Fruit fly (Drosophila melanogaster) whole organism, embryonic: ENCODE measurements around the gene CG33647.

Experiments
- Atf3 ChIP-seq: fragments of 200-800 bp; sonication (Bioruptor generic); optimal IDR thresholded peaks from 3 replicates; lab custom pipeline; 2016; ENCODE audit warnings: missing biosample characterization, missing genetic modification characterization
- CG11504 ChIP-seq: fragments of 200-800 bp; sonication (Bioruptor generic); optimal IDR thresholded peaks from 3 replicates; lab custom pipeline; 2019; ENCODE audit warnings: missing biosample characterization, mild to moderate bottlenecking, missing genetic modification characterization, moderate library complexity
- CG12942 ChIP-seq: fragments of 200-800 bp; sonication (Bioruptor generic); optimal IDR thresholded peaks from 3 replicates; lab custom pipeline; 2016; ENCODE audit warnings: missing biosample characterization, missing genetic modification characterization
- CG15601 ChIP-seq: fragments of 200-800 bp; sonication (Bioruptor generic); optimal IDR thresholded peaks from 3 replicates; lab custom pipeline; 2019; ENCODE audit warnings: missing biosample characterization, mild to moderate bottlenecking, missing genetic modification characterization, moderate library complexity
- CG17359 ChIP-seq: fragments of 200-800 bp; sonication (Bioruptor generic); optimal IDR thresholded peaks from 3 replicates; lab custom pipeline; 2018; ENCODE audit warnings: missing biosample characterization, mild to moderate bottlenecking, missing genetic modification characterization, moderate library complexity
- CG17361 ChIP-seq: fragments of 200-800 bp; sonication (Bioruptor generic); IDR thresholded peaks from 3 replicates; pipeline ENCODE4 v1.3.6; 2022; ENCODE audit warnings: missing biosample characterization, missing genetic modification characterization
- CG2120 ChIP-seq: fragments of 200-800 bp; sonication (Bioruptor generic); optimal IDR thresholded peaks from 3 replicates; lab custom pipeline; 2016; ENCODE audit warnings: missing biosample characterization, missing genetic modification characterization
- CG2678 ChIP-seq: fragments of 200-800 bp; sonication (Bioruptor generic); optimal IDR thresholded peaks from 3 replicates; lab custom pipeline; 2019; ENCODE audit warnings: missing biosample characterization, mild to moderate bottlenecking, missing genetic modification characterization, moderate library complexity
- CG30403 ChIP-seq: fragments of 200-800 bp; sonication (Bioruptor generic); optimal IDR thresholded peaks from 3 replicates; lab custom pipeline; 2016; ENCODE audit warnings: missing biosample characterization, missing genetic modification characterization
- CG3847 ChIP-seq: fragments of 200-800 bp; sonication (Bioruptor generic); IDR thresholded peaks from 2 replicates; pipeline ENCODE4 v1.3.6; 2022; ENCODE audit warnings: missing biosample characterization, missing genetic modification characterization
- CG4360 ChIP-seq: fragments of 200-800 bp; sonication (Bioruptor generic); IDR thresholded peaks from 2 replicates; pipeline ENCODE4 v1.3.6; 2022; ENCODE audit warnings: missing biosample characterization, missing genetic modification characterization
- CG4820 ChIP-seq: fragments of 200-800 bp; sonication (Bioruptor generic); optimal IDR thresholded peaks from 3 replicates; lab custom pipeline; 2016; ENCODE audit warnings: missing biosample characterization, missing genetic modification characterization
- CG4854 ChIP-seq: fragments of 200-800 bp; sonication (Bioruptor generic); optimal IDR thresholded peaks from 2 replicates; lab custom pipeline; 2016; ENCODE audit warnings: missing biosample characterization, missing genetic modification characterization, inconsistent platforms
- CG7839 ChIP-seq: fragments of 200-800 bp; sonication (Bioruptor generic); optimal IDR thresholded peaks from 3 replicates; lab custom pipeline; 2018; ENCODE audit warnings: missing biosample characterization, mild to moderate bottlenecking, missing genetic modification characterization, moderate library complexity
- CoRest ChIP-seq: fragments of 200-800 bp; sonication (Bioruptor generic); optimal IDR thresholded peaks from 3 replicates; lab custom pipeline; 2018; ENCODE audit warnings: missing biosample characterization, mild to moderate bottlenecking, missing genetic modification characterization, moderate library complexity
- D19B ChIP-seq: fragments of 200-800 bp; sonication (Bioruptor generic); optimal IDR thresholded peaks from 2 replicates; lab custom pipeline; 2017; ENCODE audit warnings: missing biosample characterization, mild to moderate bottlenecking, missing genetic modification characterization
- Dbx ChIP-seq: fragments of 200-800 bp; sonication (Bioruptor generic); IDR thresholded peaks from 3 replicates; pipeline ENCODE4 v1.3.6; 2022; ENCODE audit warnings: missing biosample characterization, missing genetic modification characterization
- Ets65A ChIP-seq: fragments of 200-800 bp; sonication (Bioruptor generic); peaks from one replicate; lab custom pipeline; 2016; ENCODE audit warnings: missing biosample characterization, missing genetic modification characterization
- Myb ChIP-seq: fragments of 200-800 bp; sonication (Bioruptor generic); optimal IDR thresholded peaks from 2 replicates; lab custom pipeline; 2016; ENCODE audit warnings: missing biosample characterization, missing genetic modification characterization
- NC2β ChIP-seq: fragments of 200-800 bp; sonication (Bioruptor generic); optimal IDR thresholded peaks from 2 replicates; lab custom pipeline; 2016; ENCODE audit warnings: missing biosample characterization, missing genetic modification characterization
- Neu2 ChIP-seq: fragments of 200-800 bp; sonication (Bioruptor generic); optimal IDR thresholded peaks from 3 replicates; lab custom pipeline; 2016; ENCODE audit warnings: missing biosample characterization, missing genetic modification characterization, borderline replicate concordance
- NfI ChIP-seq: fragments of 200-800 bp; sonication (Bioruptor generic); optimal IDR thresholded peaks from 3 replicates; lab custom pipeline; 2018; ENCODE audit warnings: missing biosample characterization, mild to moderate bottlenecking, missing genetic modification characterization, moderate library complexity
- abd-A ChIP-seq: fragments of 200-800 bp; sonication (Bioruptor generic); optimal IDR thresholded peaks from 3 replicates; lab custom pipeline; 2019; ENCODE audit warnings: missing biosample characterization, mild to moderate bottlenecking, missing genetic modification characterization, moderate library complexity
- bsh ChIP-seq, 2 experiments: fragments of 200-800 bp; sonication (Bioruptor generic); optimal IDR thresholded peaks; 2 replicates each; lab custom pipeline; 2017 to 2018; ENCODE audit warnings: mild to moderate bottlenecking in 2 of 2, missing biosample characterization in 2 of 2, missing genetic modification characterization in 2 of 2, moderate library complexity in 1 of 2
- chinmo ChIP-seq: fragments of 200-800 bp; sonication (Bioruptor generic); IDR thresholded peaks from 4 replicates; pipeline ENCODE4 v1.3.6; 2022; ENCODE audit warnings: missing biosample characterization, missing genetic modification characterization; ENCODE audit not compliant: partially characterized antibody
- crol ChIP-seq: fragments of 200-800 bp; sonication (Bioruptor generic); IDR thresholded peaks from 2 replicates; pipeline ENCODE4 v1.3.6; 2022; ENCODE audit warnings: missing biosample characterization, missing genetic modification characterization
- fd3F ChIP-seq: fragments of 200-800 bp; sonication (Bioruptor generic); optimal IDR thresholded peaks from 2 replicates; lab custom pipeline; 2018; ENCODE audit warnings: missing biosample characterization, mild to moderate bottlenecking, missing genetic modification characterization, moderate library complexity
- gcm ChIP-seq: fragments of 200-800 bp; sonication (Bioruptor generic); optimal IDR thresholded peaks from 2 replicates; lab custom pipeline; 2019; ENCODE audit warnings: missing biosample characterization, mild to moderate bottlenecking, missing genetic modification characterization, moderate library complexity
- gem ChIP-seq: fragments of 200-800 bp; sonication (Bioruptor generic); optimal IDR thresholded peaks from 2 replicates; lab custom pipeline; 2019; ENCODE audit warnings: missing biosample characterization, mild to moderate bottlenecking, missing genetic modification characterization, moderate library complexity
- lilli ChIP-seq: fragments of 200-800 bp; sonication (Bioruptor generic); optimal IDR thresholded peaks from 3 replicates; lab custom pipeline; 2016; ENCODE audit warnings: missing biosample characterization, missing genetic modification characterization
- lola ChIP-seq, 3 experiments: fragments of >200 bp in 2 of 3; fragments of 200-800 bp in 1 of 3; sonication (Bioruptor generic) in 1 of 3; optimal IDR thresholded peaks; 2 replicates each; lab custom pipeline; 2017 to 2019; ENCODE audit warnings: missing biosample characterization in 3 of 3, missing genetic modification characterization in 3 of 3, mild to moderate bottlenecking in 1 of 3, moderate library complexity in 1 of 3
- phol ChIP-seq: fragments of 200-800 bp; sonication (Bioruptor generic); optimal IDR thresholded peaks from 3 replicates; lab custom pipeline; 2018; ENCODE audit warnings: missing biosample characterization, mild to moderate bottlenecking, missing genetic modification characterization, moderate library complexity
- pros ChIP-seq: fragments of 200-800 bp; sonication (Bioruptor generic); optimal IDR thresholded peaks from 3 replicates; lab custom pipeline; 2019; ENCODE audit warnings: missing biosample characterization, mild to moderate bottlenecking, missing genetic modification characterization, moderate library complexity
- row ChIP-seq: fragments of 200-800 bp; sonication (Bioruptor generic); IDR thresholded peaks from 3 replicates; pipeline ENCODE4 v1.3.6; 2022; ENCODE audit warnings: missing biosample characterization, missing genetic modification characterization
- sens ChIP-seq: fragments of 200-800 bp; sonication (Bioruptor generic); peaks from one replicate; lab custom pipeline; 2016; ENCODE audit warnings: missing biosample characterization, missing genetic modification characterization
- sima ChIP-seq: fragments of 200-800 bp; sonication (Bioruptor generic); optimal IDR thresholded peaks from 2 replicates; lab custom pipeline; 2016; ENCODE audit warnings: missing biosample characterization, missing genetic modification characterization
- slou ChIP-seq: fragments of 200-800 bp; sonication (Bioruptor generic); optimal IDR thresholded peaks from 3 replicates; lab custom pipeline; 2016; ENCODE audit warnings: missing biosample characterization, missing genetic modification characterization
- so ChIP-seq: fragments of 200-800 bp; sonication (Bioruptor generic); IDR thresholded peaks from 3 replicates; pipeline ENCODE4 v1.3.6; 2022; ENCODE audit warnings: missing biosample characterization, missing genetic modification characterization
- tgo ChIP-seq: fragments of 200-800 bp; sonication (Bioruptor generic); IDR thresholded peaks from 3 replicates; pipeline ENCODE4 v1.3.6; 2022; ENCODE audit warnings: missing biosample characterization, missing genetic modification characterization
- vfl ChIP-seq: fragments of 200-800 bp; sonication (Bioruptor generic); optimal IDR thresholded peaks from 2 replicates; lab custom pipeline; 2016; ENCODE audit warnings: missing biosample characterization, missing genetic modification characterization
- vvl ChIP-seq: fragments of 200-800 bp; sonication (Bioruptor generic); IDR thresholded peaks from 2 replicates; pipeline ENCODE4 v1.3.6; 2022; ENCODE audit warnings: missing biosample characterization, missing genetic modification characterization
- z ChIP-seq: fragments of 200-800 bp; sonication (Bioruptor generic); IDR thresholded peaks from 3 replicates; pipeline ENCODE4 v1.3.6; 2022; ENCODE audit warnings: missing biosample characterization, missing genetic modification characterization

CG33647 gene

dm6 chr3L:19187478-19187877 is 48.7 kb upstream of the CG33647 start (continued):
- TF ChIP-seq tgo (GFP tag; lab: Robert Waterston, UW): no peak
- TF ChIP-seq pros (GFP tag; lab: Kevin White, UChicago): no peak
- TF ChIP-seq CG12942 (GFP tag; lab: Kevin White, UChicago): no peak
- TF ChIP-seq slou (GFP tag; lab: Kevin White, UChicago): no peak
- no peak for TF ChIP-seq sima (GFP tag; lab: Kevin White, UChicago)
- peak; percentile 19 for TF ChIP-seq CG15601 (tag; lab: Kevin White, UChicago)
- TF ChIP-seq CG17361 (GFP tag; lab: Robert Waterston, UW): 0 out of 3 replicates have a peak, but pooled peaks have one; percentile 52
- TF ChIP-seq lilli (GFP tag; lab: Kevin White, UChicago): no peak
- peak in 1 of 2 experiments; percentile 50 for TF ChIP-seq bsh (GFP tag; optimal IDR thresholded peaks at IDR 0.05; lab: Kevin White, UChicago)
- peak in 1 of 3 experiments; percentile 50 for TF ChIP-seq lola (GFP tag; optimal IDR thresholded peaks at IDR 0.05; lab: Kevin White, UChicago)
- no peak for TF ChIP-seq NC2β
- peak; percentile 38; the same call in 1 of the 3 replicates for TF ChIP-seq so (GFP tag; lab: Robert Waterston, UW)
- TF ChIP-seq gcm (GFP tag; lab: Kevin White, UChicago): no peak
- TF ChIP-seq CG4820 (GFP tag; lab: Kevin White, UChicago): no peak
- no peak for TF ChIP-seq vfl (GFP tag; lab: Kevin White, UChicago)
- TF ChIP-seq Myb (GFP tag; lab: Kevin White, UChicago): no peak
- peak; percentile 37 for TF ChIP-seq phol (tag; lab: Kevin White, UChicago)
- peak; percentile 11 for TF ChIP-seq Ets65A

DNA sequence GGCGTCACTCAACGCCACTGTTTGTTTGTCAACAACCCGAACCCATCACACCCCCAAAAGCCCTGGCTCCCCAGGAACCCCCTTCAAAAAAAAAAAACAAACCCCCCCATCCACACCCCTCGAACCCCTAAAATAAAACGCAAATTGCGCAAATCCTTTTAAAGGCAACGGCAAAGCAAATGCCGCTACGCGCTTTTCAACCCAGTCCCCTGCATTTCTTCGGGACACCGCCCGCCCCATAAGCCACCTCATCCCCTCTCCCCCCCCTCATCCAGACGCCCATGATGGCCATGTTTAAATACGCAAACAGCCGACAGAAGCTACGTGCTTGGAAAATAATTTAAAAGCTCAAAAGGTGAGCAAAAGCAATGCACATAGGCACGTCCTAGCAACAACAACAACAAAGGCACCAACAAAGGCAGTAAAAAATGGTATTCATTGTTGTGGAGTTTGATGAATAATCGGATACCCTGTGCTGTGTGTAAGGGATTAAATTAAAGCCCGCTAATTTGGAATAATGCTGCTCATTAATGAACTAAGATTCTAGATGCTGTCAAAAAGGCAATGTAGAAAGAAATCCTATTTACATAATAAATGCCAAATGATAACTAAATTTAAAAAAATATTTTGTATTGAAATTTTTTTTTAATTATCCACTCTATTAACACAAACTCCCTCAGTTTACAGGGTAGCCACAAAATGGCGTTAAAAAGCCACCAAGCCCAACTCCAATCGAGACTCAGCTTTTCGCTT is 47.6 kb upstream of the CG33647 start:
- TF ChIP-seq gem (tag; lab: Kevin White, UChicago): peak; percentile 21
- peak; percentile 20 for TF ChIP-seq CG7839 (tag; lab: Kevin White, UChicago)
- TF ChIP-seq CG2120: peak; percentile 8
- TF ChIP-seq CG4360 (GFP tag; lab: Robert Waterston, UW): peak; percentile 19; the same call in 1 of the 2 replicates
- TF ChIP-seq NfI (GFP tag; lab: Kevin White, UChicago): no peak
- TF ChIP-seq row (GFP tag; lab: Robert Waterston, UW): 0 out of 3 replicates have a peak, but pooled peaks have one; percentile 32
- TF ChIP-seq chinmo (GFP tag; lab: Robert Waterston, UW): 0 out of 4 replicates have a peak, but pooled peaks have one; percentile 7
- TF ChIP-seq CG4854 (GFP tag; lab: Kevin White, UChicago): no peak
- TF ChIP-seq crol: peak; percentile 78
- TF ChIP-seq CG11504 (tag; lab: Kevin White, UChicago): peak; percentile 24
- 0 out of 3 replicates have a peak, but pooled peaks have one; percentile 15 for TF ChIP-seq z (GFP tag; lab: Robert Waterston, UW)
- TF ChIP-seq Dbx: 0 out of 3 replicates have a peak, but pooled peaks have one; percentile 14
- TF ChIP-seq Atf3 (GFP tag; lab: Kevin White, UChicago): no peak
- TF ChIP-seq sens: peak; percentile 70
- TF ChIP-seq CG17359 (tag; lab: Kevin White, UChicago): no peak
- TF ChIP-seq fd3F (GFP tag; lab: Kevin White, UChicago): no peak
- peak; percentile 7 for TF ChIP-seq CG30403 (GFP tag; lab: Kevin White, UChicago)
- TF ChIP-seq CoRest (tag; lab: Kevin White, UChicago): peak; percentile 3
- 0 out of 2 replicates have a peak, but pooled peaks have one; percentile 6 for TF ChIP-seq CG3847
- peak; percentile 14; the same call in 1 of the 2 replicates for TF ChIP-seq vvl (GFP tag; lab: Robert Waterston, UW)
- peak; percentile 74 for TF ChIP-seq D19B (GFP tag; lab: Kevin White, UChicago)
- TF ChIP-seq Neu2 (GFP tag; lab: Kevin White, UChicago): no peak
- TF ChIP-seq CG2678 (tag; lab: Kevin White, UChicago): peak; percentile 16
- peak; percentile 64 for TF ChIP-seq abd-A (tag; lab: Kevin White, UChicago)
